Worm (Caenorhabditis elegans): ENCODE measurements around the gene B0416.10.

ce11 chrX:9300379-9300778, 25.9 kb upstream of the B0416.10 start:
- TF ChIP-seq ref-1 (GFP tag; conservative IDR thresholded peaks at IDR 0.05) (no peak), ztf-29 (GFP tag; IDR thresholded peaks at IDR 0.05) (no peak), tab-1 (GFP tag; IDR thresholded peaks at IDR 0.05) (no peak), cog-1 (tag; optimal IDR thresholded peaks at IDR 0.05) (no peak), flt-1 (GFP tag; IDR thresholded peaks at IDR 0.05) (no peak), med-1 (GFP tag; optimal IDR thresholded peaks at IDR 0.05; ENCODE audit: insufficient read depth) (no peak)
